Worm (Caenorhabditis elegans) whole organism, young adult: ENCODE measurements around the gene crh-2.

Experiments
- C17E4.6 ChIP-seq: fragments of 200-800 bp; sonication (Bioruptor generic); IDR thresholded peaks from 2 replicates; pipeline ENCODE4 v1.3.6; 2022; ENCODE audit warnings: missing genetic modification reagents, missing genetic modification characterization, missing compliant biosample characterization
- F10E7.11 ChIP-seq: sonication (generic microtip); optimal IDR thresholded peaks from 2 replicates; lab custom pipeline; 2017; ENCODE audit warnings: mild to moderate bottlenecking, missing genetic modification characterization, moderate library complexity, missing compliant biosample characterization
- attf-5 ChIP-seq: fragments of 200-800 bp; sonication (Bioruptor generic); optimal IDR thresholded peaks from 2 replicates; lab custom pipeline; 2018; ENCODE audit warnings: mild to moderate bottlenecking, missing genetic modification characterization, missing compliant biosample characterization
- ccch-3 ChIP-seq: fragments of 200-800 bp; sonication (Bioruptor generic); optimal IDR thresholded peaks from 2 replicates; lab custom pipeline; 2018; ENCODE audit warnings: mild to moderate bottlenecking, missing genetic modification characterization, missing compliant biosample characterization
- ceh-79 ChIP-seq: sonication (generic microtip); optimal IDR thresholded peaks from 2 replicates; lab custom pipeline; 2017; ENCODE audit warnings: mild to moderate bottlenecking, missing genetic modification characterization, missing compliant biosample characterization
- egl-44 ChIP-seq: fragments of 200-800 bp; sonication (Bioruptor generic); IDR thresholded peaks from 2 replicates; pipeline ENCODE4 v1.3.6; 2022; ENCODE audit warnings: missing genetic modification reagents, missing genetic modification characterization, missing compliant biosample characterization
- ets-4 ChIP-seq: fragments of 200-800 bp; sonication (Bioruptor generic); optimal IDR thresholded peaks from 2 replicates; lab custom pipeline; 2018; ENCODE audit warnings: mild to moderate bottlenecking, missing genetic modification characterization, missing compliant biosample characterization
- him-1 ChIP-seq: sonication (generic microtip); optimal IDR thresholded peaks from 2 replicates; lab custom pipeline; 2016; ENCODE audit warnings: missing genotype, missing genetic modification reagents, missing genetic modification characterization, missing compliant biosample characterization
- hmg-20 ChIP-seq: fragments of 200-800 bp; sonication (Bioruptor generic); IDR thresholded peaks from 2 replicates; pipeline ENCODE4 v1.3.6; 2022; ENCODE audit warnings: missing genetic modification reagents, missing genetic modification characterization, missing compliant biosample characterization
- pha-4 ChIP-seq: fragments of 150-350 bp; sonication (generic microtip); optimal IDR thresholded peaks from 2 replicates; lab custom pipeline; 2014; ENCODE audit warnings: missing biosample characterization, missing genetic modification reagents, missing genetic modification characterization
- zim-3 ChIP-seq: sonication (generic microtip); optimal IDR thresholded peaks from 2 replicates; lab custom pipeline; 2017; ENCODE audit warnings: mild to moderate bottlenecking, missing genetic modification characterization, moderate library complexity, missing compliant biosample characterization
- ztf-22 ChIP-seq: fragments of 200-800 bp; sonication (Bioruptor generic); optimal IDR thresholded peaks from 2 replicates; lab custom pipeline; 2018; ENCODE audit warnings: mild to moderate bottlenecking, missing genetic modification characterization, moderate library complexity, missing compliant biosample characterization

DNA sequence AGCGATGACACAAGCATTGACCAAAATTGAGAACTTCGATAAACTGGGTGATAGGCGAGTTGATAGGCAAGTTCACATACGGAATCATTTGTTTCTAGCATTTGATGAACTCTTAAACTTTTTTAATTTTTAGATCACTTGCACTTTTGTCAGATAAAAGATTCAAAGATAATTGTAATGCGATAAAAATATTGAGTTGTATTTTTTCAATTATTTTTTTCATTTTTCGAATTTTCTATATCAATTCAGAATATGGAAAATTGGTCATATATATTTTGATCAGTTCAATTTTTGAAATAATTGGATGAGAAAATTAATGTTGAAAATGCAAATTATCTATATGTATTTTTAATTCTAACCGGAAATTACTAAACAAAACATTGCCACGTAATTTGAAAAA lies 20.6 kb downstream of the crh-2 start, which contains the start of gene srb-3:
- TF ChIP-seq zim-3 (tag; lab: Kevin White, UChicago): no peak
- TF ChIP-seq pha-4 (tag; lab: Kevin White, UChicago): no peak
- no peak for TF ChIP-seq attf-5 (GFP tag; lab: Kevin White, UChicago)
- no peak for TF ChIP-seq hmg-20 (GFP tag; lab: Robert Waterston, UW)
- no peak for TF ChIP-seq C17E4.6 (GFP tag; lab: Robert Waterston, UW)
- TF ChIP-seq egl-44 (GFP tag; lab: Robert Waterston, UW): no peak
- no peak for TF ChIP-seq ccch-3 (GFP tag; lab: Kevin White, UChicago)
- no peak for TF ChIP-seq ceh-79 (tag; lab: Kevin White, UChicago)
- TF ChIP-seq ztf-22: no peak
- no peak for TF ChIP-seq F10E7.11 (tag; lab: Kevin White, UChicago)
- TF ChIP-seq him-1 (tag; lab: Kevin White, UChicago): no peak
- TF ChIP-seq ets-4 (GFP tag; lab: Kevin White, UChicago): no peak
